Fruit fly (Drosophila melanogaster) whole organism, embryonic: Measurements from ENCODE around the gene ca.
A peak's percentile ranks its signal among the peaks of the same experiment; 100 is the strongest.

Experiments used
- Blimp-1 ChIP-seq: fragments of 200-800 bp; sonication (Bioruptor generic); optimal IDR thresholded peaks from 3 replicates; lab custom pipeline; 2018; ENCODE audit warnings: missing biosample characterization, missing genetic modification characterization, mild to moderate bottlenecking, moderate library complexity, missing genetic modification reagents
- BtbVII ChIP-seq: fragments of 200-800 bp; sonication (Bioruptor generic); optimal IDR thresholded peaks from 3 replicates; lab custom pipeline; 2017; ENCODE audit warnings: missing biosample characterization, mild to moderate bottlenecking, missing genetic modification characterization
- CG12769 ChIP-seq: fragments of 200-800 bp; sonication (Bioruptor generic); optimal IDR thresholded peaks from 2 replicates; lab custom pipeline; 2019; ENCODE audit warnings: missing biosample characterization, mild to moderate bottlenecking, missing genetic modification characterization, moderate library complexity
- CG13123 ChIP-seq: fragments of 200-800 bp; sonication (Bioruptor generic); optimal IDR thresholded peaks from 2 replicates; lab custom pipeline; 2016; ENCODE audit warnings: missing biosample characterization, missing genetic modification characterization
- CG14860 ChIP-seq: fragments of 200-800 bp; sonication (Bioruptor generic); IDR thresholded peaks from 3 replicates; pipeline ENCODE4 v1.3.6; 2022; ENCODE audit warnings: missing biosample characterization, missing genetic modification characterization; ENCODE audit not compliant: partially characterized antibody
- CG15011 ChIP-seq: fragments of 200-800 bp; sonication (Bioruptor generic); optimal IDR thresholded peaks from 3 replicates; lab custom pipeline; 2018; ENCODE audit warnings: missing biosample characterization, mild to moderate bottlenecking, missing genetic modification characterization
- CG1603 ChIP-seq: fragments of 200-800 bp; sonication (Bioruptor generic); optimal IDR thresholded peaks from 2 replicates; lab custom pipeline; 2019; ENCODE audit warnings: missing biosample characterization, mild to moderate bottlenecking, missing genetic modification characterization, moderate library complexity
- CG17802 ChIP-seq: fragments of 200-800 bp; sonication (Bioruptor generic); optimal IDR thresholded peaks from 2 replicates; lab custom pipeline; 2018; ENCODE audit warnings: missing biosample characterization, mild to moderate bottlenecking, missing genetic modification characterization, moderate library complexity
- CG1832 ChIP-seq: fragments of 200-800 bp; sonication (Bioruptor generic); optimal IDR thresholded peaks from 2 replicates; lab custom pipeline; 2017; ENCODE audit warnings: missing biosample characterization, mild to moderate bottlenecking, missing genetic modification characterization, inconsistent platforms
- CG18599 ChIP-seq: fragments of 200-800 bp; sonication (Bioruptor generic); optimal IDR thresholded peaks from 3 replicates; lab custom pipeline; 2017; ENCODE audit warnings: missing biosample characterization, missing genetic modification characterization, mild to moderate bottlenecking, moderate library complexity, missing genetic modification reagents
- CG2120 ChIP-seq: fragments of 200-800 bp; sonication (Bioruptor generic); optimal IDR thresholded peaks from 3 replicates; lab custom pipeline; 2016; ENCODE audit warnings: missing biosample characterization, missing genetic modification characterization
- CG2889 ChIP-seq: fragments of 200-800 bp; sonication (Bioruptor generic); IDR thresholded peaks from 3 replicates; pipeline ENCODE4 v1.3.6; 2022; ENCODE audit warnings: missing biosample characterization, missing genetic modification characterization
- CG30431 ChIP-seq: fragments of 200-800 bp; sonication (Bioruptor generic); optimal IDR thresholded peaks from 2 replicates; lab custom pipeline; 2017; ENCODE audit warnings: missing biosample characterization, missing genetic modification characterization
- CG32532 ChIP-seq: fragments of 200-800 bp; sonication (Bioruptor generic); IDR thresholded peaks from 2 replicates; pipeline ENCODE4 v1.3.6; 2022; ENCODE audit warnings: missing biosample characterization, missing genetic modification characterization
- CG6791 ChIP-seq: fragments of 200-800 bp; sonication (Bioruptor generic); IDR thresholded peaks from 3 replicates; pipeline ENCODE4 v1.3.6; 2022; ENCODE audit warnings: missing biosample characterization, missing genetic modification characterization; ENCODE audit not compliant: partially characterized antibody
- CG7372 ChIP-seq: fragments of 200-800 bp; sonication (Bioruptor generic); IDR thresholded peaks from 2 replicates; pipeline ENCODE4 v1.3.6; 2022; ENCODE audit warnings: missing biosample characterization, missing genetic modification characterization
- CG8944 ChIP-seq: fragments of 200-800 bp; sonication (Bioruptor generic); optimal IDR thresholded peaks from 3 replicates; lab custom pipeline; 2016; ENCODE audit warnings: missing biosample characterization, missing genetic modification characterization
- CG9797 ChIP-seq: fragments of 200-800 bp; sonication (Bioruptor generic); optimal IDR thresholded peaks from 3 replicates; lab custom pipeline; 2018; ENCODE audit warnings: missing biosample characterization, mild to moderate bottlenecking, missing genetic modification characterization
- D ChIP-seq, 2 experiments: fragments of 200-800 bp in 1 of 2; fragments of >200 bp in 1 of 2; sonication (Bioruptor generic) in 1 of 2; optimal IDR thresholded peaks; 2 replicates in 1 of 2; 3 replicates in 1 of 2; lab custom pipeline; 2017; ENCODE audit warnings: mild to moderate bottlenecking in 1 of 2, missing biosample characterization in 1 of 2, missing genetic modification characterization in 1 of 2, missing genetic modification reagents in 1 of 2
- Deaf1 ChIP-seq: fragments of 200-800 bp; optimal IDR thresholded peaks from 3 replicates; lab custom pipeline; 2019; ENCODE audit warnings: missing biosample characterization, mild to moderate bottlenecking, missing genetic modification characterization, moderate library complexity
- Dip2 ChIP-seq: fragments of 200-800 bp; sonication (Bioruptor generic); IDR thresholded peaks from 2 replicates; pipeline ENCODE4 v1.3.6; 2022; ENCODE audit warnings: missing biosample characterization, missing genetic modification characterization
- ERR ChIP-seq: fragments of 200-800 bp; sonication (Bioruptor generic); optimal IDR thresholded peaks from 2 replicates; lab custom pipeline; 2016; ENCODE audit warnings: missing biosample characterization, missing genetic modification characterization
- Fer3 ChIP-seq: fragments of 200-800 bp; sonication (Bioruptor generic); optimal IDR thresholded peaks from 2 replicates; lab custom pipeline; 2018; ENCODE audit warnings: missing biosample characterization, mild to moderate bottlenecking, missing genetic modification characterization, moderate library complexity
- HmgZ ChIP-seq: fragments of 200-800 bp; sonication (Bioruptor generic); optimal IDR thresholded peaks from 2 replicates; lab custom pipeline; 2018; ENCODE audit warnings: missing biosample characterization, mild to moderate bottlenecking, missing genetic modification characterization
- Hmr ChIP-seq: fragments of 200-800 bp; sonication (Bioruptor generic); optimal IDR thresholded peaks from 3 replicates; lab custom pipeline; 2017; ENCODE audit warnings: mild to moderate bottlenecking, missing biosample characterization, missing genetic modification reagents, missing genetic modification characterization
- Mes4 ChIP-seq: fragments of 200-800 bp; sonication (Bioruptor generic); optimal IDR thresholded peaks from 2 replicates; lab custom pipeline; 2016; ENCODE audit warnings: missing biosample characterization, missing genetic modification characterization
- Side ChIP-seq: fragments of 200-800 bp; sonication (Bioruptor generic); optimal IDR thresholded peaks from 2 replicates; lab custom pipeline; 2016; ENCODE audit warnings: missing biosample characterization, missing genetic modification characterization
- chinmo ChIP-seq: fragments of 200-800 bp; sonication (Bioruptor generic); IDR thresholded peaks from 4 replicates; pipeline ENCODE4 v1.3.6; 2022; ENCODE audit warnings: missing biosample characterization, missing genetic modification characterization; ENCODE audit not compliant: partially characterized antibody
- dimm ChIP-seq: fragments of 200-800 bp; sonication (Bioruptor generic); IDR thresholded peaks from 2 replicates; pipeline ENCODE4 v1.3.6; 2022; ENCODE audit warnings: missing biosample characterization, missing genetic modification characterization
- esg ChIP-seq: fragments of 200-800 bp; sonication (Bioruptor generic); conservative IDR thresholded peaks from 2 replicates; pipeline ENCODE4 v1.3.6; 2022; ENCODE audit warnings: missing biosample characterization, missing genetic modification characterization
- exex ChIP-seq: fragments of 200-800 bp; sonication (Bioruptor generic); optimal IDR thresholded peaks from 4 replicates; lab custom pipeline; 2018; ENCODE audit warnings: missing biosample characterization, mild to moderate bottlenecking, missing genetic modification characterization, moderate library complexity
- fu2 ChIP-seq: fragments of 200-800 bp; sonication (Bioruptor generic); optimal IDR thresholded peaks from 2 replicates; lab custom pipeline; 2016; ENCODE audit warnings: missing biosample characterization, missing genetic modification characterization
- gcm2 ChIP-seq: fragments of 200-800 bp; sonication (Bioruptor generic); optimal IDR thresholded peaks from 2 replicates; lab custom pipeline; 2016; ENCODE audit warnings: missing biosample characterization, missing genetic modification characterization
- ind ChIP-seq: fragments of 200-800 bp; sonication (Bioruptor generic); optimal IDR thresholded peaks from 3 replicates; lab custom pipeline; 2016; ENCODE audit warnings: missing biosample characterization, missing genetic modification characterization
- jigr1 ChIP-seq: fragments of 200-800 bp; sonication (Bioruptor generic); IDR thresholded peaks from 3 replicates; pipeline ENCODE4 v1.3.6; 2022; ENCODE audit warnings: missing biosample characterization, missing genetic modification characterization
- ken ChIP-seq: fragments of 200-800 bp; sonication (Bioruptor generic); IDR thresholded peaks from 3 replicates; pipeline ENCODE4 v1.3.6; 2022; ENCODE audit warnings: missing biosample characterization, missing genetic modification characterization
- klu ChIP-seq: fragments of 200-800 bp; sonication (Bioruptor generic); IDR thresholded peaks from 2 replicates; pipeline ENCODE4 v1.3.6; 2022; ENCODE audit warnings: missing biosample characterization, missing genetic modification characterization
- maf-S ChIP-seq: fragments of 200-800 bp; sonication (Bioruptor generic); optimal IDR thresholded peaks from 2 replicates; lab custom pipeline; 2016; ENCODE audit warnings: missing biosample characterization, missing genetic modification characterization
- odd ChIP-seq: fragments of 200-800 bp; sonication (Bioruptor generic); optimal IDR thresholded peaks from 2 replicates; lab custom pipeline; 2017; ENCODE audit warnings: missing biosample characterization, mild to moderate bottlenecking, missing genetic modification characterization
- org-1 ChIP-seq: fragments of 200-800 bp; sonication (Bioruptor generic); optimal IDR thresholded peaks from 2 replicates; lab custom pipeline; 2017; ENCODE audit warnings: missing biosample characterization, missing genetic modification characterization
- prd ChIP-seq, 3 experiments: fragments of >200 bp in 2 of 3; fragments of 200-800 bp in 1 of 3; sonication (Bioruptor generic) in 1 of 3; optimal IDR thresholded peaks in 2 of 3; IDR thresholded peaks in 1 of 3; 2 replicates in 2 of 3; 3 replicates in 1 of 3; pipeline versions ENCODE4 v1.3.6 to Lab custom; 2017 to 2022; ENCODE audit warnings: missing biosample characterization in 1 of 3, missing genetic modification characterization in 1 of 3
- repo ChIP-seq: fragments of 200-800 bp; sonication (Bioruptor generic); optimal IDR thresholded peaks from 2 replicates; lab custom pipeline; 2016; ENCODE audit warnings: missing biosample characterization, missing genetic modification characterization
- so ChIP-seq: fragments of 200-800 bp; sonication (Bioruptor generic); IDR thresholded peaks from 3 replicates; pipeline ENCODE4 v1.3.6; 2022; ENCODE audit warnings: missing biosample characterization, missing genetic modification characterization
- unpg ChIP-seq: fragments of 200-800 bp; sonication (Bioruptor generic); optimal IDR thresholded peaks from 3 replicates; lab custom pipeline; 2018; ENCODE audit warnings: missing biosample characterization, mild to moderate bottlenecking, missing genetic modification characterization, moderate library complexity
- usp ChIP-seq: fragments of >200 bp; optimal IDR thresholded peaks from 2 replicates; lab custom pipeline; 2017; ENCODE audit warnings: missing biosample characterization, missing genetic modification characterization
- vfl ChIP-seq: fragments of 200-800 bp; sonication (Bioruptor generic); optimal IDR thresholded peaks from 2 replicates; lab custom pipeline; 2016; ENCODE audit warnings: missing biosample characterization, missing genetic modification characterization
- vvl ChIP-seq: fragments of 200-800 bp; sonication (Bioruptor generic); IDR thresholded peaks from 2 replicates; pipeline ENCODE4 v1.3.6; 2022; ENCODE audit warnings: missing biosample characterization, missing genetic modification characterization
- wor ChIP-seq: fragments of 200-800 bp; sonication (Bioruptor generic); IDR thresholded peaks from 2 replicates; pipeline ENCODE4 v1.3.6; 2022; ENCODE audit warnings: missing biosample characterization, missing genetic modification characterization

Gene ca

DNA sequence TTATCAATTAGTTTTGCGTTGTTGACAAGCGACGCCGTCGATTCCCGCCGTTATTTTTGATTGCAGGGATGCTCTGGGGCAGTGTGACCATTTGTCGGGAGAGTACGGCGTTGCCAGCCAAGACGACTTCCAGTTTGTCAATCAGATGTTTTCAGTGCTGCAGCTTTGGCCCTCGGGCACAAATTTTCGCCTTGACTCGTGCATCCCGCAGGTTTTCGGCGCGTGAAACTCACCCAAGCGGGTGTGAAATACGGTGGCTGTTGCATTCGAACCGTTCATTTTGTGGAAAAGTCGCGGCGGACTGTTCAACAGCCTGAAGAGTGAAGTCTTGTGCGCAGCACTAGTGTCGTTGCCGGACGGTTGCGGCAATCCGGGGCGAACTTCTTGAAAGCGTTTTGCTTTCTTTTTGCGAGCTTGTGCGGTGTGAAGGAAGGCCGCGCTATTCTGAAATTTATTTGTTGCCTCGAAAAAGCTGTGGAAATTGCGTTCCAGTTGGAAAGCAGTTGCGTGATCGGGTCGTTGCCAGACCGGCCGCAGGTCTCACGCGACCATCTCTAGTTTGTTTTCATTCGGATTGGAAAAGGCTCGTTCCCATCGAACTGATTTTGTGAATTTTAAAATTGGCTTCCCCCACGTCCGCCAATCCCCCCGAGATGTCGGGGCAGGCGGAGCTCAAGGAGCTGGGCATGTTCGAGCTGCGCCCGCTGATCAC lies at the start of gene ca, which contains the start of gene ncd (continued):
- TF ChIP-seq chinmo (GFP tag; lab: Robert Waterston, UW) (0 out of 4 replicates have a peak, but pooled peaks have one; percentile 64), klu (GFP tag; lab: Robert Waterston, UW) (no peak), CG9797 (peak; percentile 72), wor (GFP tag; lab: Robert Waterston, UW) (no peak), fu2 (peak; percentile 28), HmgZ (tag; lab: Kevin White, UChicago) (peak; percentile 15), CG6791 (GFP tag; lab: Robert Waterston, UW) (0 out of 3 replicates have a peak, but pooled peaks have one; percentile 44), ERR (GFP tag; lab: Kevin White, UChicago) (no peak), D (optimal IDR thresholded peaks at IDR 0.05; lab: Kevin White, UChicago) (peak; percentile 56), D (GFP tag; optimal IDR thresholded peaks at IDR 0.05; lab: Kevin White, UChicago) (no peak)

DNA sequence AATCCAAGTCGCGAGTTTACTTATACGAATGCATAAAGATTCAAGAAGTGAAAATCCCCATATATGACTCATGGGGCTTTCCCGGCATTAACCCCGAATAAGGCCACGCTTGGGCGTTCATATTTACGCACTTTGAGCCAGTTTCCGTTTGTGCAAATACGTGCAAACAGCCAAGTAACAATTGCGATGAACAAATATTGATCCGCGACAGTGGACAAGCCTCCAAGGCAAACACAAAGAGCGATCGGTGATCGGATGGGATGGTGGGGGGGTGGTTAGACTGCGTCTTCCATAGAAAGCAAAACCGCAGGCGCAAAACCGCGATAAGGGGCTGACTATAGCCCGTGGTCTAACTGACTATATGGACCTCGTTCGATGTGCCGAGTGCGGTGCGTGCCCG lies 49.4 kb upstream of the ca start:
- TF ChIP-seq dimm (GFP tag; lab: Robert Waterston, UW) (no peak), vvl (GFP tag; lab: Robert Waterston, UW) (peak; percentile 11; the same call in 1 of the 2 replicates), vfl (no peak), esg (GFP tag; lab: Robert Waterston, UW) (no peak), so (0 out of 3 replicates have a peak, but pooled peaks have one; percentile 16), odd (GFP tag; lab: Kevin White, UChicago) (no peak), ken (GFP tag; lab: Robert Waterston, UW) (0 out of 3 replicates have a peak, but pooled peaks have one; percentile 40), CG14860 (GFP tag; lab: Robert Waterston, UW) (no peak), CG2889 (no peak), org-1 (GFP tag; lab: Kevin White, UChicago) (peak; percentile 9), CG13123 (GFP tag; lab: Kevin White, UChicago) (no peak), Fer3 (peak; percentile 17), Mes4 (no peak), Deaf1 (tag; lab: Kevin White, UChicago) (peak; percentile 0), Dip2 (no peak), CG7372 (no peak), prd (optimal IDR thresholded peaks at IDR 0.05; lab: Kevin White, UChicago) (no peak), prd (GFP tag; IDR thresholded peaks at IDR 0.05; lab: Robert Waterston, UW) (no peak), CG18599 (GFP tag; lab: Kevin White, UChicago) (peak; percentile 27), jigr1 (GFP tag; lab: Robert Waterston, UW) (no peak), CG2120 (GFP tag; lab: Kevin White, UChicago) (no peak), CG8944 (GFP tag; lab: Kevin White, UChicago) (no peak), CG15011 (no peak), CG12769 (tag; lab: Kevin White, UChicago) (no peak), Blimp-1 (GFP tag; lab: Kevin White, UChicago) (no peak), ind (GFP tag; lab: Kevin White, UChicago) (no peak), exex (tag; lab: Kevin White, UChicago) (no peak), Hmr (GFP tag; lab: Kevin White, UChicago) (peak; percentile 7), Side (GFP tag; lab: Kevin White, UChicago) (no peak), CG17802 (tag; lab: Kevin White, UChicago) (peak; percentile 0), CG1832 (no peak), CG30431 (GFP tag; lab: Kevin White, UChicago) (no peak), unpg (GFP tag; lab: Kevin White, UChicago) (peak; percentile 10), CG1603 (tag; lab: Kevin White, UChicago) (peak; percentile 59), gcm2 (GFP tag; lab: Kevin White, UChicago) (no peak), maf-S (GFP tag; lab: Kevin White, UChicago) (no peak), BtbVII (GFP tag; lab: Kevin White, UChicago) (peak; percentile 15), CG32532 (GFP tag; lab: Robert Waterston, UW) (no peak), usp (no peak), repo (peak; percentile 28)
